Worm (Caenorhabditis elegans): ENCODE results near the gene nhr-117.

nhr-117 gene

DNA sequence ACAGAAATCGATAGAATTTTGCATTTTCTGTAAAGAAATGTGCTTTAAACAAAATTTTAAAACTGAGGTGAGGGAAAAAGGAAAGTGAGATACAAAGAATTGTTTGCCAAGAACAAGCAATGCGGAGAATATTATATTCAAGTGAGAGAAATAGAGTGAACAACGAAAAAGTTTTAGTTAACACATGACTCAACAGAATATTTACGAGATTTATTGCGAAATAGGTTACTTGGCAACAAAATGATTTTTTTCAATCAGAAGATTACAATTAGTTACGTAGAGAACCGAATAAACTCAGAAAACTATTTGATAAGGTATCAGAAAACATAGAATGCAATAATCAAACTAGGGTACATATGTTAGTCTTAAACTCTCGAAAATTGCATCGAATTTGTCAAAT lies at the start of gene nhr-117:
Gene nhr-117 (minus strand): TSS at position 27 of the 400 bp plus-strand sequence.
- TF ChIP-seq ceh-24 (tag; optimal IDR thresholded peaks at IDR 0.05) (no peak), syd-9 (tag; optimal IDR thresholded peaks at IDR 0.05) (no peak), dve-1 (tag; optimal IDR thresholded peaks at IDR 0.05) (no peak), mec-3 (tag; optimal IDR thresholded peaks at IDR 0.05; ENCODE audit: borderline replicate concordance) (no peak), unc-86 (tag; optimal IDR thresholded peaks at IDR 0.05) (no peak), hlh-8 (tag; optimal IDR thresholded peaks at IDR 0.05) (no peak), T23F11.4 (GFP tag; optimal IDR thresholded peaks at IDR 0.05) (no peak), ttx-3 (tag; optimal IDR thresholded peaks at IDR 0.05) (no peak), K02D7.2 (tag; optimal IDR thresholded peaks at IDR 0.05) (no peak), ceh-22 (tag; optimal IDR thresholded peaks at IDR 0.05) (no peak), hlh-6 (tag; optimal IDR thresholded peaks at IDR 0.05) (no peak), dmd-4 (tag; optimal IDR thresholded peaks at IDR 0.05; ENCODE audit: borderline replicate concordance) (no peak), ceh-18 (tag; optimal IDR thresholded peaks at IDR 0.05) (no peak), pha-2 (tag; optimal IDR thresholded peaks at IDR 0.05) (no peak), pha-4 (tag; optimal IDR thresholded peaks at IDR 0.05) (no peak), Y22D7AL.16 (tag; optimal IDR thresholded peaks at IDR 0.05) (no peak)

DNA sequence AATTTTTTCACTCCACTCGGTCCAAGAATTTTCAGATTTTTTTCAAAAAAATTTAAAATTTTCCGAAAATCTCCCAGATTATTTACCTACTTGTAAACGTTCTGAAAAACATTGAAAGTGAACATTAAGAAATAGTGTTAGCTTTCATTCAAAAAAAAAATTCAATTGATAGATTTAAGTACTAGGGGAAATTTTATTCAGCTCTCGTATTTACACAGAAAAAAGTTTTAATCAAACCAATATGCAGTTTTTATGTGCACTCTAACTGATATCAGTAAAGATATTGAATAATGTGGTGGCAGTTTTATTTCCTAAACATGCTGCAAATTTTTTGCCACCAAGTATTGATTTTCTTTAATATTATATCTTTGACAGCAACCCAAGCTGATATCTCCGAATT lies 46.9 kb upstream of the nhr-117 start, which contains the start of gene irld-42:
Gene irld-42 (plus strand): TSS at position 301 of the 400 bp plus-strand sequence.
- no peak for TF ChIP-seq unc-42 (tag; optimal IDR thresholded peaks at IDR 0.05)
- no peak for TF ChIP-seq hlh-30 (tag; optimal IDR thresholded peaks at IDR 0.05; ENCODE audit: insufficient read depth)
- TF ChIP-seq ref-2 (tag; optimal IDR thresholded peaks at IDR 0.05), result no peak
- TF ChIP-seq unc-86 (tag; optimal IDR thresholded peaks at IDR 0.05), result no peak
- TF ChIP-seq ceh-31 (tag; optimal IDR thresholded peaks at IDR 0.05), result no peak
- no peak for TF ChIP-seq unc-55 (GFP tag; optimal IDR thresholded peaks at IDR 0.05)
- no peak for TF ChIP-seq elt-4 (tag; optimal IDR thresholded peaks at IDR 0.05)
- no peak for TF ChIP-seq hlh-15 (tag; optimal IDR thresholded peaks at IDR 0.05)
- no peak for TF ChIP-seq C38D4.7 (GFP tag; optimal IDR thresholded peaks at IDR 0.05)
- TF ChIP-seq C08G9.2 (tag; optimal IDR thresholded peaks at IDR 0.05), result no peak
- no peak for TF ChIP-seq T23F11.4 (GFP tag; optimal IDR thresholded peaks at IDR 0.05)
- no peak for TF ChIP-seq npax-4 (tag; optimal IDR thresholded peaks at IDR 0.05)

DNA sequence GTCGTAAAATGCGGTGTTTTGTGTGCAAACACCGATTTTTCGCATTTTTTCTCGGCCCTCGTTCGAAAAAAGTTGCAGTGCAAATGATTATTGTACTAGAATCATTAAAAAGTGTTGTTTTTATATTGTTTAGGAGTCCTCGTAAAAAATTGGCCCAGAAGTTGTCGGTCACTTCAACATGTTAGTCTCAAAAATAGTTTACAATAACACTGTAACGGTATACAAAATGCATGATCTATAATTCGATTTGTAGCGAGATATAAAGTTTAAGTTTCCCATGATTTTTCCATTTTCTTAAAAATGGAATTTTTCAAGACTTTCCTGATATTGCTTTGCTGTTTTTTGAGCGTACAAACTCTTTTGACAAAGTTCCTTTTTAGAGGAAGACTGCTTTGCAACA lies 45.6 kb upstream of the nhr-117 start, which contains the start of gene K04F1.8:
Gene K04F1.8 (plus strand): TSS at position 301 of the 400 bp plus-strand sequence.
- no peak for TF ChIP-seq ceh-31 (tag; optimal IDR thresholded peaks at IDR 0.05)
- TF ChIP-seq unc-42 (tag; optimal IDR thresholded peaks at IDR 0.05), result no peak
- no peak for TF ChIP-seq ceh-2 (tag; optimal IDR thresholded peaks at IDR 0.05)
- no peak for TF ChIP-seq lin-11 (tag; optimal IDR thresholded peaks at IDR 0.05)
- TF ChIP-seq lim-6 (tag; optimal IDR thresholded peaks at IDR 0.05), result no peak
- TF ChIP-seq hlh-30 (tag; optimal IDR thresholded peaks at IDR 0.05; ENCODE audit: insufficient read depth), result no peak
- TF ChIP-seq mec-3 (tag; optimal IDR thresholded peaks at IDR 0.05; ENCODE audit: borderline replicate concordance), result no peak
- no peak for TF ChIP-seq pat-9 (tag; optimal IDR thresholded peaks at IDR 0.05)

DNA sequence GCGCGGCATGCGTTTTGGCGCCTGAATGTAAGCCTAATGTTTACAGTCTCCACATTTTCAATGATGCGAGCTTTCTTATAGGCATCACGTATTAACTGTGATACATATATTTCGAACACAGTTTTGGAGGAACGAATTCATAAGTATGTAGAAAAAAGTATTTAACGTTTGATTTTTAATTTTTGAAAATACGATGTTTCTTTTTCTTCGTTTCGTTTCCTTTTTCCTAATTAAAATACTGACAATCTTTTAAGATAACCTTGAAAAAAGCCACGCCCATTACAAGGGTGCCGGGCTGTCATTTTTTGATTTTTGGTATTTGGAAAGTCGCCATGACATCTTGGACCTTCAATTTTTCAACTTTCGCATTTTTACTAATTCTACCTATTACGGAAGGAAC lies 43.6 kb upstream of the nhr-117 start, which contains the start of gene K04F1.9:
Gene K04F1.9 (plus strand): TSS at position 301 of the 400 bp plus-strand sequence.
- TF ChIP-seq fax-1 (tag; optimal IDR thresholded peaks at IDR 0.05) (no peak), ceh-48 (tag; optimal IDR thresholded peaks at IDR 0.05) (no peak), hlh-30 (tag; optimal IDR thresholded peaks at IDR 0.05; ENCODE audit: insufficient read depth) (no peak), pha-2 (tag; optimal IDR thresholded peaks at IDR 0.05) (no peak), fkh-10 (GFP tag; optimal IDR thresholded peaks at IDR 0.05) (no peak), hlh-6 (tag; optimal IDR thresholded peaks at IDR 0.05) (no peak), Y22D7AL.16 (tag; optimal IDR thresholded peaks at IDR 0.05) (no peak), syd-9 (tag; optimal IDR thresholded peaks at IDR 0.05) (no peak), hlh-15 (tag; optimal IDR thresholded peaks at IDR 0.05) (no peak)

DNA sequence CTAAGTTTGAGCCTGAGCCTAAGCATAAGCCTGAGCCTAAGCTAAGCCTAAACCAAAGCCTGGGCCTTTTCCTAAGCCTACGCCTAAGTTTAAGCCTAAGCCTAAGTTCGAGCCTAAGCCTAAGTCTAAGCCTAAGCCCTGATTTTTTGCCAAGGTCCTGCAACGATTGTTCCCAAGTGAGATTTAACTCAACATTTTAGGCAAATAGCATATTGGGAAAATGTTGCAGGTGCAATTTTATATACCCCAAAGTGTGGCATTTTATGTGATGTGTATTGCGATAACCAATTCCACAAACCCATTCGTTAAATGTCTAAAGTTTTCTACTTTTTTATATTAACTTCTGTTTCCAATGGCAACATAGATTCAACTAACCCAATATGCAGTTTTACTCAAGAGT lies 41.0 kb upstream of the nhr-117 start, which contains the start of gene irld-40:
Gene irld-40 (plus strand): TSS at position 301 of the 400 bp plus-strand sequence.
- TF ChIP-seq ceh-6 (GFP tag; optimal IDR thresholded peaks at IDR 0.05) (no peak), ceh-18 (tag; optimal IDR thresholded peaks at IDR 0.05) (no peak), rnt-1 (tag; optimal IDR thresholded peaks at IDR 0.05) (no peak), ceh-22 (tag; optimal IDR thresholded peaks at IDR 0.05) (no peak), dve-1 (tag; optimal IDR thresholded peaks at IDR 0.05) (no peak), pros-1 (tag; optimal IDR thresholded peaks at IDR 0.05) (no peak), Y22D7AL.16 (tag; optimal IDR thresholded peaks at IDR 0.05) (no peak), elt-2 (tag; optimal IDR thresholded peaks at IDR 0.05) (no peak), ets-4 (tag; optimal IDR thresholded peaks at IDR 0.05) (no peak), unc-42 (tag; optimal IDR thresholded peaks at IDR 0.05) (no peak), lim-6 (tag; optimal IDR thresholded peaks at IDR 0.05) (no peak), madf-2 (tag; optimal IDR thresholded peaks at IDR 0.05) (no peak), fax-1 (tag; optimal IDR thresholded peaks at IDR 0.05) (no peak), K09A11.1 (tag; optimal IDR thresholded peaks at IDR 0.05; ENCODE audit: insufficient read depth) (no peak)

Measured in whole organism, late embryonic.